Fruit fly (Drosophila melanogaster): ENCODE measurements around the gene Doc3.

The Doc3 gene

dm6 chr3L:8974478-8975477 is 30.2 kb upstream of the Doc3 start, which contains the start of the genes pix and Srp68 (continued):
- TF ChIP-seq salr (GFP tag; optimal IDR thresholded peaks at IDR 0.05) (no peak), dac (GFP tag; optimal IDR thresholded peaks at IDR 0.05) (no peak), lz (GFP tag; optimal IDR thresholded peaks at IDR 0.05) (peak; percentile 78), Eip93F (GFP tag; optimal IDR thresholded peaks at IDR 0.05) (no peak), dsx (GFP tag; optimal IDR thresholded peaks at IDR 0.05; ENCODE audit: poor library complexity, severe bottlenecking) (no peak), CG11294 (GFP tag; IDR thresholded peaks at IDR 0.05) (no peak), topi (GFP tag; optimal IDR thresholded peaks at IDR 0.05) (peak; percentile 11), net (GFP tag; optimal IDR thresholded peaks at IDR 0.05) (peak; percentile 12), fkh (GFP tag; optimal IDR thresholded peaks at IDR 0.05) (no peak), cyc (GFP tag; optimal IDR thresholded peaks at IDR 0.05) (peak; percentile 53), Blimp-1 (GFP tag; optimal IDR thresholded peaks at IDR 0.05) (peak; percentile 84), spab (GFP tag; optimal IDR thresholded peaks at IDR 0.05) (no peak), CG6163 (GFP tag; IDR thresholded peaks at IDR 0.05) (no peak)

dm6 chr3L:8978678-8979413 is 26.1 kb upstream of the Doc3 start:
- TF ChIP-seq Gug (GFP tag; IDR thresholded peaks at IDR 0.05) (peak; percentile 54; the same call in 1 of the 2 replicates), Eip78C (GFP tag) (peak; percentile 60), Hr4 (GFP tag; optimal IDR thresholded peaks at IDR 0.05) (peak; percentile 71), esn (GFP tag; optimal IDR thresholded peaks at IDR 0.05) (peak; percentile 58), eg (GFP tag; IDR thresholded peaks at IDR 0.05) (peak; percentile 82), spab (GFP tag; optimal IDR thresholded peaks at IDR 0.05) (no peak), acj6 (GFP tag; optimal IDR thresholded peaks at IDR 0.05) (peak; percentile 46), achi (GFP tag; optimal IDR thresholded peaks at IDR 0.05) (peak; percentile 22), CG10631 (GFP tag; optimal IDR thresholded peaks at IDR 0.05) (peak; percentile 28), svp (GFP tag) (peak; percentile 81), fd59A (GFP tag; optimal IDR thresholded peaks at IDR 0.05) (no peak), CG6163 (GFP tag; IDR thresholded peaks at IDR 0.05) (peak; percentile 60; the same call in 2 of the 3 replicates), CG11294 (GFP tag; IDR thresholded peaks at IDR 0.05) (peak; percentile 80; the same call in 1 of the 2 replicates), CG32006 (GFP tag; optimal IDR thresholded peaks at IDR 0.05) (peak; percentile 66), ss (GFP tag; optimal IDR thresholded peaks at IDR 0.05) (peak in 1 of 2 experiments; percentile 85), lz (GFP tag; optimal IDR thresholded peaks at IDR 0.05) (peak; percentile 28), CG7368 (GFP tag; optimal IDR thresholded peaks at IDR 0.05) (no peak), Sox14 (GFP tag; optimal IDR thresholded peaks at IDR 0.05) (peak; percentile 40), fkh (GFP tag; optimal IDR thresholded peaks at IDR 0.05) (peak; percentile 67), OdsH (GFP tag; optimal IDR thresholded peaks at IDR 0.05) (peak; percentile 61), cyc (GFP tag; optimal IDR thresholded peaks at IDR 0.05) (peak; percentile 35), CG34406 (GFP tag; optimal IDR thresholded peaks at IDR 0.05) (peak; percentile 29), Hr38 (GFP tag; optimal IDR thresholded peaks at IDR 0.05) (no peak), CG15336 (GFP tag; IDR thresholded peaks at IDR 0.05) (peak; percentile 86), topi (GFP tag; optimal IDR thresholded peaks at IDR 0.05) (peak; percentile 27), Blimp-1 (GFP tag; optimal IDR thresholded peaks at IDR 0.05) (no peak), Sox15 (GFP tag; optimal IDR thresholded peaks at IDR 0.05) (no peak), CG31627 (GFP tag; optimal IDR thresholded peaks at IDR 0.05) (peak; percentile 62), CG11902 (GFP tag; optimal IDR thresholded peaks at IDR 0.05) (no peak), CG6792 (GFP tag; optimal IDR thresholded peaks at IDR 0.05) (peak; percentile 18), CG16779 (tag; optimal IDR thresholded peaks at IDR 0.05) (no peak), net (GFP tag; optimal IDR thresholded peaks at IDR 0.05) (peak; percentile 63), CG8319 (GFP tag; optimal IDR thresholded peaks at IDR 0.05) (no peak), CG8119 (GFP tag; IDR thresholded peaks at IDR 0.05) (peak; percentile 72; the same call in 2 of the 3 replicates), Hr39 (GFP tag; optimal IDR thresholded peaks at IDR 0.05) (peak; percentile 70), CG8632 (GFP tag; optimal IDR thresholded peaks at IDR 0.05) (peak; percentile 6), CG6854 (GFP tag; optimal IDR thresholded peaks at IDR 0.05) (no peak), pdm3 (GFP tag; optimal IDR thresholded peaks at IDR 0.05) (no peak), Met (GFP tag; optimal IDR thresholded peaks at IDR 0.05) (no peak), Ets96B (tag; optimal IDR thresholded peaks at IDR 0.05) (no peak)

Data from whole organism, prepupa.